Fruit fly (Drosophila melanogaster) whole organism, embryonic: ENCODE measurements around the gene sll.
A peak's percentile ranks its signal among the peaks of the same experiment; 100 is the strongest.

Source experiments
- Antp ChIP-seq: fragments of 200-800 bp; sonication (Bioruptor generic); optimal IDR thresholded peaks from 3 replicates; lab custom pipeline; 2016; ENCODE audit warnings: missing biosample characterization, missing genetic modification characterization
- BEAF-32 ChIP-seq: fragments of 200-800 bp; sonication (Bioruptor generic); optimal IDR thresholded peaks from 3 replicates; lab custom pipeline; 2017; ENCODE audit warnings: missing biosample characterization, missing genetic modification characterization, mild to moderate bottlenecking, moderate library complexity, missing genetic modification reagents
- Bdp1 ChIP-seq: fragments of 200-800 bp; sonication (Bioruptor generic); optimal IDR thresholded peaks from 3 replicates; lab custom pipeline; 2016; ENCODE audit warnings: missing biosample characterization, missing genetic modification characterization
- CG10267 ChIP-seq: fragments of 200-800 bp; sonication (Bioruptor generic); optimal IDR thresholded peaks from 2 replicates; lab custom pipeline; 2018; ENCODE audit warnings: missing biosample characterization, mild to moderate bottlenecking, missing genetic modification characterization, moderate library complexity
- CG11504 ChIP-seq: fragments of 200-800 bp; sonication (Bioruptor generic); optimal IDR thresholded peaks from 3 replicates; lab custom pipeline; 2019; ENCODE audit warnings: missing biosample characterization, mild to moderate bottlenecking, missing genetic modification characterization, moderate library complexity
- CG13287 ChIP-seq: fragments of 200-800 bp; sonication (Bioruptor generic); IDR thresholded peaks from 2 replicates; pipeline ENCODE4 v1.3.6; 2022; ENCODE audit warnings: missing biosample characterization, missing genetic modification characterization; ENCODE audit not compliant: partially characterized antibody
- CG13424 ChIP-seq: fragments of 200-800 bp; sonication (Bioruptor generic); optimal IDR thresholded peaks from 2 replicates; lab custom pipeline; 2019; ENCODE audit warnings: missing biosample characterization, mild to moderate bottlenecking, missing genetic modification characterization, moderate library complexity
- CG13624 ChIP-seq: fragments of 200-800 bp; sonication (Bioruptor generic); optimal IDR thresholded peaks from 2 replicates; lab custom pipeline; 2016; ENCODE audit warnings: missing biosample characterization, missing genetic modification characterization
- CG13894 ChIP-seq: fragments of 200-800 bp; sonication (Bioruptor generic); optimal IDR thresholded peaks from 3 replicates; lab custom pipeline; 2018; ENCODE audit warnings: missing biosample characterization, mild to moderate bottlenecking, missing genetic modification characterization, moderate library complexity
- CG15601 ChIP-seq: fragments of 200-800 bp; sonication (Bioruptor generic); optimal IDR thresholded peaks from 3 replicates; lab custom pipeline; 2019; ENCODE audit warnings: missing biosample characterization, mild to moderate bottlenecking, missing genetic modification characterization, moderate library complexity
- CG16813 ChIP-seq: fragments of 200-800 bp; sonication (Bioruptor generic); IDR thresholded peaks from 3 replicates; pipeline ENCODE4 v1.3.6; 2022; ENCODE audit warnings: missing biosample characterization, missing genetic modification characterization; ENCODE audit not compliant: partially characterized antibody
- CG17359 ChIP-seq: fragments of 200-800 bp; sonication (Bioruptor generic); optimal IDR thresholded peaks from 3 replicates; lab custom pipeline; 2018; ENCODE audit warnings: missing biosample characterization, mild to moderate bottlenecking, missing genetic modification characterization, moderate library complexity
- CG1832 ChIP-seq: fragments of 200-800 bp; sonication (Bioruptor generic); optimal IDR thresholded peaks from 2 replicates; lab custom pipeline; 2017; ENCODE audit warnings: missing biosample characterization, mild to moderate bottlenecking, missing genetic modification characterization, inconsistent platforms
- CG2202 ChIP-seq: fragments of 200-800 bp; sonication (Bioruptor generic); optimal IDR thresholded peaks from 2 replicates; lab custom pipeline; 2018; ENCODE audit warnings: missing biosample characterization, mild to moderate bottlenecking, missing genetic modification characterization
- CG32767 ChIP-seq: fragments of 200-800 bp; sonication (Bioruptor generic); IDR thresholded peaks from 2 replicates; pipeline ENCODE4 v1.3.6; 2022; ENCODE audit warnings: missing biosample characterization, missing genetic modification characterization
- CG5245 ChIP-seq: fragments of 200-800 bp; sonication (Bioruptor generic); optimal IDR thresholded peaks from 3 replicates; lab custom pipeline; 2016; ENCODE audit warnings: missing biosample characterization, missing genetic modification characterization
- CG6854 ChIP-seq: fragments of 200-800 bp; sonication (Bioruptor generic); optimal IDR thresholded peaks from 3 replicates; lab custom pipeline; 2017; ENCODE audit warnings: missing biosample characterization, mild to moderate bottlenecking, missing genetic modification characterization
- CG7928 ChIP-seq: fragments of 200-800 bp; sonication (Bioruptor generic); optimal IDR thresholded peaks from 2 replicates; lab custom pipeline; 2017; ENCODE audit warnings: missing biosample characterization, mild to moderate bottlenecking, missing genetic modification characterization
- CG8089 ChIP-seq: fragments of 200-800 bp; sonication (Bioruptor generic); optimal IDR thresholded peaks from 3 replicates; lab custom pipeline; 2016; ENCODE audit warnings: missing biosample characterization, missing genetic modification characterization
- CG8478 ChIP-seq: fragments of >200 bp; optimal IDR thresholded peaks from 2 replicates; lab custom pipeline; 2018
- CG8944 ChIP-seq: fragments of 200-800 bp; sonication (Bioruptor generic); optimal IDR thresholded peaks from 3 replicates; lab custom pipeline; 2016; ENCODE audit warnings: missing biosample characterization, missing genetic modification characterization
- D19A ChIP-seq: fragments of 200-800 bp; optimal IDR thresholded peaks from 3 replicates; lab custom pipeline; 2019; ENCODE audit warnings: missing biosample characterization, mild to moderate bottlenecking, missing genetic modification characterization, moderate library complexity
- Deaf1 ChIP-seq: fragments of 200-800 bp; optimal IDR thresholded peaks from 3 replicates; lab custom pipeline; 2019; ENCODE audit warnings: missing biosample characterization, mild to moderate bottlenecking, missing genetic modification characterization, moderate library complexity
- Ets65A ChIP-seq: fragments of 200-800 bp; sonication (Bioruptor generic); peaks from one replicate; lab custom pipeline; 2016; ENCODE audit warnings: missing biosample characterization, missing genetic modification characterization
- HLH4C ChIP-seq: fragments of 200-800 bp; sonication (Bioruptor generic); IDR thresholded peaks from 3 replicates; pipeline ENCODE4 v1.3.6; 2022; ENCODE audit warnings: missing biosample characterization, missing genetic modification characterization; ENCODE audit not compliant: partially characterized antibody
- Sox102F ChIP-seq: fragments of 200-800 bp; sonication (Bioruptor generic); optimal IDR thresholded peaks from 2 replicates; lab custom pipeline; 2018; ENCODE audit warnings: missing biosample characterization, mild to moderate bottlenecking, missing genetic modification characterization, moderate library complexity
- Stat92E ChIP-seq, 3 experiments: fragments of >200 bp in 2 of 3; fragments of 200-800 bp in 1 of 3; sonication (Bioruptor generic) in 1 of 3; optimal IDR thresholded peaks; 2 replicates each; lab custom pipeline; 2017 to 2019; ENCODE audit warnings: missing biosample characterization in 3 of 3, missing genetic modification characterization in 3 of 3, mild to moderate bottlenecking in 1 of 3, moderate library complexity in 1 of 3
- abd-A ChIP-seq: fragments of 200-800 bp; sonication (Bioruptor generic); optimal IDR thresholded peaks from 3 replicates; lab custom pipeline; 2019; ENCODE audit warnings: missing biosample characterization, mild to moderate bottlenecking, missing genetic modification characterization, moderate library complexity
- ato ChIP-seq: fragments of 200-800 bp; sonication (Bioruptor generic); IDR thresholded peaks from 2 replicates; pipeline ENCODE4 v1.3.6; 2022; ENCODE audit warnings: missing biosample characterization, missing genetic modification characterization; ENCODE audit not compliant: partially characterized antibody
- cato ChIP-seq: fragments of 200-800 bp; sonication (Bioruptor generic); optimal IDR thresholded peaks from 2 replicates; lab custom pipeline; 2016; ENCODE audit warnings: missing biosample characterization, missing genetic modification characterization, borderline replicate concordance
- chinmo ChIP-seq: fragments of 200-800 bp; sonication (Bioruptor generic); IDR thresholded peaks from 4 replicates; pipeline ENCODE4 v1.3.6; 2022; ENCODE audit warnings: missing biosample characterization, missing genetic modification characterization; ENCODE audit not compliant: partially characterized antibody
- crol ChIP-seq: fragments of 200-800 bp; sonication (Bioruptor generic); IDR thresholded peaks from 2 replicates; pipeline ENCODE4 v1.3.6; 2022; ENCODE audit warnings: missing biosample characterization, missing genetic modification characterization
- dmrt11E ChIP-seq: fragments of 200-800 bp; sonication (Bioruptor generic); optimal IDR thresholded peaks from 3 replicates; lab custom pipeline; 2018; ENCODE audit warnings: missing biosample characterization, mild to moderate bottlenecking, missing genetic modification characterization, moderate library complexity
- gsb-n ChIP-seq: fragments of 200-800 bp; sonication (Bioruptor generic); optimal IDR thresholded peaks from 3 replicates; lab custom pipeline; 2018; ENCODE audit warnings: missing biosample characterization, mild to moderate bottlenecking, missing genetic modification characterization
- hb ChIP-seq: fragments of 200-800 bp; sonication (Bioruptor generic); IDR thresholded peaks from 3 replicates; pipeline ENCODE4 v1.3.6; 2022; ENCODE audit warnings: missing biosample characterization, missing genetic modification characterization; ENCODE audit not compliant: partially characterized antibody
- hkb ChIP-seq, 2 experiments: fragments of 200-800 bp in 1 of 2; fragments of >200 bp in 1 of 2; sonication (Bioruptor generic) in 1 of 2; IDR thresholded peaks in 1 of 2; optimal IDR thresholded peaks in 1 of 2; 2 replicates each; pipeline versions ENCODE4 v1.3.6 to Lab custom; 2017 to 2022; ENCODE audit warnings: missing biosample characterization in 1 of 2, missing genetic modification characterization in 1 of 2
- insv ChIP-seq, 2 experiments: fragments of 200-800 bp; sonication (Bioruptor generic); optimal IDR thresholded peaks; 3 replicates each; lab custom pipeline; 2016 to 2018; ENCODE audit warnings: missing biosample characterization in 2 of 2, missing genetic modification characterization in 2 of 2
- knrl ChIP-seq: fragments of 200-800 bp; sonication (Bioruptor generic); IDR thresholded peaks from 3 replicates; pipeline ENCODE4 v1.3.6; 2022; ENCODE audit warnings: missing biosample characterization, missing genetic modification characterization; ENCODE audit not compliant: partially characterized antibody
- nmo ChIP-seq: fragments of 200-800 bp; sonication (Bioruptor generic); optimal IDR thresholded peaks from 2 replicates; lab custom pipeline; 2018; ENCODE audit warnings: missing biosample characterization, mild to moderate bottlenecking, missing genetic modification characterization, moderate library complexity
- p53 ChIP-seq: fragments of 200-800 bp; sonication (Bioruptor generic); optimal IDR thresholded peaks from 2 replicates; lab custom pipeline; 2016; ENCODE audit warnings: missing biosample characterization, missing genetic modification characterization
- psq ChIP-seq: fragments of 200-800 bp; sonication (Bioruptor generic); optimal IDR thresholded peaks from 2 replicates; lab custom pipeline; 2017; ENCODE audit warnings: missing biosample characterization, missing genetic modification characterization
- sd ChIP-seq: fragments of 200-800 bp; sonication (Bioruptor generic); optimal IDR thresholded peaks from 3 replicates; lab custom pipeline; 2018; ENCODE audit warnings: missing biosample characterization, mild to moderate bottlenecking, missing genetic modification characterization, moderate library complexity
- sim ChIP-seq: fragments of 200-800 bp; sonication (Bioruptor generic); IDR thresholded peaks from 2 replicates; pipeline ENCODE4 v1.3.6; 2022; ENCODE audit warnings: missing biosample characterization, missing genetic modification characterization
- sna ChIP-seq: fragments of 200-800 bp; sonication (Bioruptor generic); IDR thresholded peaks from 2 replicates; pipeline ENCODE4 v1.3.6; 2022; ENCODE audit warnings: missing biosample characterization, missing genetic modification characterization; ENCODE audit not compliant: partially characterized antibody
- vnd ChIP-seq: fragments of 200-800 bp; sonication (Bioruptor generic); IDR thresholded peaks from 3 replicates; pipeline ENCODE4 v1.3.6; 2022; ENCODE audit warnings: missing biosample characterization, missing genetic modification characterization; ENCODE audit not compliant: partially characterized antibody

sll gene

dm6 chr3R:17631176-17631865 is 25.4 kb downstream of the sll start (continued):
- TF ChIP-seq CG17359 (peak; percentile 37), dmrt11E (tag; lab: Kevin White, UChicago) (no peak), gsb-n (peak; percentile 1), Bdp1 (peak; percentile 82), CG10267 (tag; lab: Kevin White, UChicago) (no peak), CG13624 (GFP tag; lab: Kevin White, UChicago) (no peak), CG8944 (no peak), CG11504 (peak; percentile 33), ato (GFP tag; lab: Robert Waterston, UW) (0 out of 2 replicates have a peak, but pooled peaks have one; percentile 7), vnd (GFP tag; lab: Robert Waterston, UW) (no peak), CG15601 (tag; lab: Kevin White, UChicago) (no peak), D19A (tag; lab: Kevin White, UChicago) (peak; percentile 6), CG8089 (GFP tag; lab: Kevin White, UChicago) (no peak), Sox102F (GFP tag; lab: Kevin White, UChicago) (peak; percentile 4), CG13424 (tag; lab: Kevin White, UChicago) (peak; percentile 10), sd (tag; lab: Kevin White, UChicago) (peak; percentile 93), CG32767 (GFP tag; lab: Robert Waterston, UW) (no peak), BEAF-32 (GFP tag; lab: Kevin White, UChicago) (no peak), CG1832 (GFP tag; lab: Kevin White, UChicago) (no peak), CG5245 (no peak), nmo (GFP tag; lab: Kevin White, UChicago) (peak; percentile 38)

dm6 chr3R:17644019-17644418 is 38.1 kb downstream of the sll start:
- TF ChIP-seq Ets65A (GFP tag; lab: Kevin White, UChicago) (peak; percentile 73), Deaf1 (tag; lab: Kevin White, UChicago) (no peak), hkb (optimal IDR thresholded peaks at IDR 0.05; lab: Kevin White, UChicago) (no peak), hkb (GFP tag; IDR thresholded peaks at IDR 0.05; lab: Robert Waterston, UW) (no peak), Antp (no peak), psq (GFP tag; lab: Kevin White, UChicago) (no peak), insv (GFP tag; optimal IDR thresholded peaks at IDR 0.05; lab: Kevin White, UChicago) (no peak), sim (GFP tag; lab: Robert Waterston, UW) (no peak), cato (GFP tag; lab: Kevin White, UChicago) (no peak), CG13894 (tag; lab: Kevin White, UChicago) (peak; percentile 52), crol (GFP tag; lab: Robert Waterston, UW) (0 out of 2 replicates have a peak, but pooled peaks have one; percentile 42), CG2202 (no peak), abd-A (tag; lab: Kevin White, UChicago) (peak; percentile 5)

- TF ChIP-seq CG13894 (tag; lab: Kevin White, UChicago) (no peak), sna (GFP tag; lab: Robert Waterston, UW) (peak; percentile 63; the same call in 1 of the 2 replicates), hb (GFP tag; lab: Robert Waterston, UW) (peak; percentile 48; the same call in 1 of the 3 replicates), CG13287 (GFP tag; lab: Robert Waterston, UW) (peak; percentile 32; the same call in 1 of the 2 replicates), CG16813 (GFP tag; lab: Robert Waterston, UW) (peak; percentile 48; the same call in 2 of the 3 replicates), chinmo (GFP tag; lab: Robert Waterston, UW) (peak; percentile 84; the same call in 2 of the 4 replicates), Stat92E (GFP tag; optimal IDR thresholded peaks at IDR 0.05; lab: Kevin White, UChicago) (no peak), knrl (GFP tag; lab: Robert Waterston, UW) (peak; percentile 41; the same call in 2 of the 3 replicates), HLH4C (GFP tag; lab: Robert Waterston, UW) (peak; percentile 59), p53 (peak; percentile 75), CG7928 (GFP tag; lab: Kevin White, UChicago) (no peak), CG8478 (lab: Kevin White, UChicago) (no peak), sd (tag; lab: Kevin White, UChicago) (peak; percentile 63), CG6854 (GFP tag; lab: Kevin White, UChicago) (peak; percentile 2)
These were observed 39.3 kb downstream of the sll start for dm6 chr3R:17645239-17645638.
